Worm (Caenorhabditis elegans) whole organism, dauer: Measurements from ENCODE around the gene C13A2.10.

Experiments
- unc-62 ChIP-seq: sonication (generic microtip); optimal IDR thresholded peaks from 2 replicates; lab custom pipeline; 2017; ENCODE audit warnings: missing biosample characterization, missing genetic modification reagents, missing genetic modification characterization

Gene C13A2.10

DNA sequence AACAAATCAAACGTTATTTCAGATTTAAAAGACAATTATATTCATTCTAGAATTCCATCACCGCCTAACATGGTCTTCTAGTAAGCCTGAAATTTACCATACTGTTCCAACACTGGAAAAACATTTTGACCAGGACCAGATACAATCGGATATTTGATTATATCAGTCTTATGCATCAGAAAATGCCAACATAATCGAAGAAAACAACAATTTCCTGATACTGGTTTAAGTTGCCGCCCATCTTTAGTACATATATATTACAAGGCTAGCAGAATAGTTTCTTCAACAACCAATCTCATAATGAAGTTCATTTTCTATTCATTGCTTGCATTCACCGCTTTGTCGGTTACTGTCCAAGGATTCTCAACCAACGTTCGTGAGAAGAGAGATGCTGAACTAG lies 15.9 kb downstream of the C13A2.10 start, which contains the start of gene C13A2.12:
Gene C13A2.12, plus strand, starts transcription at position 301 of the 400 bp plus-strand sequence.
- TF ChIP-seq unc-62 (GFP tag; lab: Kevin White, UChicago): no peak

DNA sequence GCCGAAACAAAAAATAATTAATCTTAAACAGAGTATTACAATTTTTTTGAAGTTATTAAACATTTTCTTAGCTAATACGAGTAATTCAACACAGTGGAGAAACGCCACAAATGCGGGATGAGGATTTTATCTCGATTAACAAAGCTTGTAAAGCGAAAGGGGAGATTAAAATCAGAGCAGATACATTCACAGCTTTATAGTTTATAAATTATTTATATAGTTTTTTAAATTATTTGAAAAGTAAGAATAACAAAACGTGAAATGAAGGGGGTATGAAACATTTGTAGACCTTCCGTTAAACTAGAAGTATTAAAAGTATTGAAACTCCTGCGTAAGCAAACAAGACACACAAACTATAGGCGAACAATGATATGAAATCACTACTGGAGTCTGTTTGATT lies 19.8 kb downstream of the C13A2.10 start, which contains the start of gene C05C8.8:
Gene C05C8.8, minus strand, starts transcription at position 101 of the 400 bp plus-strand sequence.
- no peak for TF ChIP-seq unc-62 (GFP tag; lab: Kevin White, UChicago)

DNA sequence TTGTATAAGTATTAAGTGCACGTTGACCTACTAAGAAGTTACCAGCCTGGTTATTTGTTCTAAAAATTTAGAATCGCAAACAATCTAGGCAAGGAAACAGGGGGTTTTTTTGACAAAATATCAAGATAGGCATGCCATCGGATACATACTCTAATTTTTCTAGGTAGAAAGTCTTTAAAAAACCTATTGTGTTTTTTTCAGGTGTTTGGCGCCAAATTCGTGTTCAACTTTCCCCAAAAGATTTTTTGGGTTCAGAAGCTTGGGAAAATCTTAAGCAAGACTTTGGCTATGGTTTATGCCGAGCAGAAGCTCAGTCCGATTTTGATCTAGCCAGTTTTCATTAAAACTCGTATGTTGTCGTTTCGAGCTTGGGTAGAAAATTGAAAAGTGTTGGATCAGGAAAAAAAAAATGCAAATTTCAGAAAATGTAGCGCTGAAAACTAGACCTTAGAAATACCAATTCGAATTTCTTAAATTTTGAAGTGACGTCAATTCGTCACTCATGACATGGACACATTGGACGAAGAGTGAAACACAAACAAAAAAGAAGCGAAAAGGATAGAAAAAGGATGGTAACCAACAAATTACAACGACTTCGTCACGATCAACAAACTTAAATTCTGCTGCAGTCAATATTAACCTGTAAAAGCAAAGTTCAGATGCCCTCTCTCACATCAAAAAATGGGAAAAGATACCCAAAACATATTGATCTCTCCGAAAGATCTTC lies 26.5 kb downstream of the C13A2.10 start:
- no peak for TF ChIP-seq unc-62 (GFP tag; lab: Kevin White, UChicago)

DNA sequence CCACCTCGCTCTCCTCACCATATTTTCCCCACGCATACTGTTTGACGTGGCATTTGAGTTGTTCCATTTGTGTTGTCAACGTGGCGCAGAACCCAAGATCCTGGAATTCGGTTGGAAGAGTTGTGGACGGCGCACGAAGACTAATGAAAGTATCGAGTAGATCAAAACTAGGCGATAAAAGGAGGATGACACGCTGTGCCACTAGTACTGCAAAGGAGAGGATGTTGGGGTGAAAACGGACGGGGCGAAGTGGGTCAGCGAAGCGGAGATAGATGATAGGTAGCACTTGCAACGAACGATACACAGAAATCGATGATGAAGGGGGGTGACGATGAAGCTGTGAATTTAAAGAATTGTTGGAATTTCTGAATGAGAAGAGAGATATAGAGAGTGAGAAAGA lies 27.9 kb downstream of the C13A2.10 start, which contains the start of gene C05C8.7:
Gene C05C8.7, minus strand, starts transcription at position 100 of the 400 bp plus-strand sequence.
- TF ChIP-seq unc-62 (GFP tag; lab: Kevin White, UChicago): no peak

DNA sequence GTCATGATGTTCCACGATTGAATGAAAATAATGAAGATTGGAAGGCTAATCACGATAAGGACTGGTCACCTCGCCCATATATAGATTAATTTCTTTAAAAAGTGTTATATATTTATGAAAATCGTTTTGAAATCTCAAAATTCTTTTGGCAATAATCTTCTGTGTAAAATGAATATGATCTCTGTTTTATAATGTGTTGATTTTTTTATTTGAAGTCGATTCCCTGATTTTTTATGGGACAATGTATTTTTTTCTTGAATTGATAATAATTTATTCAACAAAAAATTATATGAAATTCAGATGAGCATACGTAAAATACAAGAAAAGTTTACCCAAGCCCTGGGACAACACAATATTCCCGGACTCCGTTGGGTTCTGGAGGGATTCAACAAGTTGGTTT lies 35.4 kb downstream of the C13A2.10 start, which contains the start of gene C05C8.1:
Gene C05C8.1, plus strand, starts transcription at position 301 of the 400 bp plus-strand sequence.
- no peak for TF ChIP-seq unc-62 (GFP tag; lab: Kevin White, UChicago)

DNA sequence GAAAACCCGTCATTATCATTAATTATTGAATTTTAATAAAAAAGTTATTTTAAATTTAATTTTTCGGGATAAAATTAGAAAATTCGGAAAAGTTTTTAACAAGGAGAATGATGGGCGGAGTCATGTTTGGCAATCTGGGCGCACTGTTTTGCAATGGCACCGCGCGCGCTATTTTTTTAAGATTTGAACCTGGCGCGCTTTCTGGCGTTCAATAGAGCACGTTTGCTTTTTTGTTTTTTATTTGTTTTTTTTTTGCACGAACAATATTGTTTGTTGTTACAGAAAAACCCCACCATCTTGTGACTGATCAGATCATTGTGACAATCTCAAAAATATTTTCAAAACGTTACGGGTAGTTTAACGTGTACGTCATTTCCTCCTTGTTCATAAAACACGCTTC lies 37.8 kb downstream of the C13A2.10 start, which contains the start of gene hyls-1:
Gene hyls-1, plus strand, starts transcription at position 249 of the 400 bp plus-strand sequence.
- no peak for TF ChIP-seq unc-62 (GFP tag; lab: Kevin White, UChicago)

DNA sequence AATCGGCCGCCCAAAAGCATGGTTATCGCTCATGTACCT lies 38.0 kb downstream of the C13A2.10 start, which contains the start of gene hpo-9:
Gene hpo-9, minus strand, starts transcription at position 37 of the 39 bp plus-strand sequence.
- no peak for TF ChIP-seq unc-62 (GFP tag; lab: Kevin White, UChicago)

DNA sequence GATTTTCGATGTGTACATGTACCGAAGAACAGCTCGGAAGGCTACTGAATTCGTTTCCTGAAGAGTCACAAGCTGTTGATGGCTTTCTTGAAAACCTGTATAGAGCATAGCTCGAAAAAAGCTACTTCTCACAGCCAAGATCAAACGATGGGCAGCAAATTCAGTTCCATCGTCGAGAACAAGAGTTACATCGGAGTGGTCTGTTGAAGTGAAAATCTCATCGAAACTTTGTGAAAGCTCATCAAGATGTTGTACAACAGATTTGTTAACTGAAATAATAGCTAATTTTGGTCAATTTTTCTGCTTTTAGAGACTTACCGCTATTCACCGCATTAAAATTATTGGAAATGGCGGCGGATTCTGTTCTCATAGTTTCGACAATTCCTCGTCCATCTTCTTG lies 38.2 kb downstream of the C13A2.10 start:
- no peak for TF ChIP-seq unc-62 (GFP tag; lab: Kevin White, UChicago)

DNA sequence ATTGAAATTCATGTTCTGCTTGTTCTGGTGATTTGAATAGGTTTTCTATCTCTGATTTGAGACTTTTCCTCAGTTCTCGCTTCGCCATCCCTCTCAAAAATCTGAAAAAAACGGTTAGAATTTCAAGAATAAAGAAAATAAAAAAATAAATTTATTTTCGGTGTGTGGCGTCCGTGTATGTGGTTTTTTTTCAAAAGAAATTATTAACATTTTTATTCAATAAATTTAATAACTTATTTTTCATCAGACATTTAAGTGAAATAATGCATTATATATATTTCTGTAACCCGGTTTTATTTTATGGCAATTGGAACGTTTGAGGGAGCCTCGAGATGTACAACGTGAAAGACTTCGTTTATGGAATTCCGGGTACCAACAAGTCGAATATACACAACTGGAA lies 40.2 kb downstream of the C13A2.10 start, which contains the start of gene C05C8.5:
Gene C05C8.5, minus strand, starts transcription at position 101 of the 400 bp plus-strand sequence.
- TF ChIP-seq unc-62 (GFP tag; lab: Kevin White, UChicago): no peak

DNA sequence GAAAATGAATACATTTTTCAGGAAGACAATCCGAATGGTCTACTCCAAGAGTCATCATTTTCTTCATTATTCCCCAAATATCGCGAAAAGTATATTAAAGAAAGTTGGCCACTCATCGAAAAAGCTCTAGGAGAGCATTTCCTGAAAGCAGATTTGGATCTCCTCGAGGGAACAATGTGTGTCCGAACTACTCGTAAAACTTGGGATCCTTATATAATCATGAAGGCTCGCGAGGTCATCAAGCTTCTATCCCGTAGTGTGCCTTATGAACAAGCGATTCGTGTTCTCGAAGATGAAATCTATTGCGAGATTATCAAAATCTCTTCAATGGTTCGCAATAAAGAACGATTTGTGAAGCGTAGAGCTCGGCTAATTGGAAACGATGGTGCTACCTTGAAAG lies 43.4 kb downstream of the C13A2.10 start:
- no peak for TF ChIP-seq unc-62 (GFP tag; lab: Kevin White, UChicago)

DNA sequence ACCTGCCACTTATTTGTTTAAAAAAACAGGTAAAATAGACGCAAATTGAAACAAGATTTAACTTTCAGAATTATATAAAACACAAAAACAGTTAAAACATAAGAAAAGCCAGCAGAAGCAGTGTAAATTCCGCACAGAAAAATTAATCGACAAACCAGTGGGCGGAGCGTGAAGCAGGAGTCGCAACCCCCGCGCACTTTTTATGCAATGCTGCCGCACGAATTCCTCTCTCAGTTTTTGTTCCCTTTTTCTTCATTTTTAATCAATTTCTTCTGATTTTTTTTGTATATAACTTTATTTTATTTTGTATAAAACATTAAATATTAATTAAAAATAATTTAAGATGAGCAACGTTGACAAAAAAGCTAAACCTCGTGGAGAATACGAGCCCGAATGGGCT lies 44.0 kb downstream of the C13A2.10 start, which contains the start of the genes gei-6 and krr-1:
Gene gei-6, minus strand, starts transcription at position 2 of the 400 bp plus-strand sequence.
Gene krr-1, plus strand, starts transcription at position 344 of the 400 bp plus-strand sequence.
- TF ChIP-seq unc-62 (GFP tag; lab: Kevin White, UChicago): no peak

DNA sequence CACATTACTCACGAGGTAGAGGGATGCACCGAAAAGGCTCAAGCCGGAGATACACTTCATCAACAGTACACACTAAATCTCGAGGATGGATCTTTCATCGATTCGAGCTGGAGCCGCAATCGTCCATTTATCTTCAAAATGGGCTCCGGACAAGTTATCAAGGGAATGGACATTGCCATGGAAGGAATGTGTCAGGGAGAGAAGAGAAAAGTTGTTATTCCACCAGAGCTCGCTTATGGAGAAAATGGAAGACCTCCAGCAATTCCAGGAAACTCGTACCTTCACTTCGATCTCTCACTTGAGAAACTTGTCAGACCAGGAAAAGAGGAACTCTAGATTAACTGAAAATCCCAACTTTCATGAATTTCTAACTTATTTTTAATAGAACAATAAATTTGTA lies 49.0 kb downstream of the C13A2.10 start:
- TF ChIP-seq unc-62 (GFP tag; lab: Kevin White, UChicago): no peak

DNA sequence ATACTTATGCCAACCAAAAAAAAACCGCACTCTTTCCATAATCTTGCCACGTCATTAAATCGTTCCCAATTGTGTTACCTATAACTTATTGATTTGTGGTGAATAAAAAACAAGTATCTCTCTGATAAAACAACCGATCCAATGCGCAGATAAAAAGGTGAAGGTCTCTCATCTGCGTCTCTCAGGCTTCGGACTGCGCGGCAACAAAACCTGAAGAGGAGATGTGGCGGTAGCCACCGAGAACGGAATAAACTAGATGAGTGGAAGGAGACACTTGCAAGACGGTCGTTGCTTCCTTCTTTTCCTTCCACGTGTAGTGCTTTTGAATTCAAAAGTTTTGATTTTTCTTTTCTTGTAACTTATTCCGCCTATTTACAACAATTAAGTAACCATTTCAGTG lies 49.9 kb downstream of the C13A2.10 start, which contains the start of gene fkb-3:
Gene fkb-3, plus strand, starts transcription at position 277 of the 400 bp plus-strand sequence.
- TF ChIP-seq unc-62 (GFP tag; lab: Kevin White, UChicago): no peak

DNA sequence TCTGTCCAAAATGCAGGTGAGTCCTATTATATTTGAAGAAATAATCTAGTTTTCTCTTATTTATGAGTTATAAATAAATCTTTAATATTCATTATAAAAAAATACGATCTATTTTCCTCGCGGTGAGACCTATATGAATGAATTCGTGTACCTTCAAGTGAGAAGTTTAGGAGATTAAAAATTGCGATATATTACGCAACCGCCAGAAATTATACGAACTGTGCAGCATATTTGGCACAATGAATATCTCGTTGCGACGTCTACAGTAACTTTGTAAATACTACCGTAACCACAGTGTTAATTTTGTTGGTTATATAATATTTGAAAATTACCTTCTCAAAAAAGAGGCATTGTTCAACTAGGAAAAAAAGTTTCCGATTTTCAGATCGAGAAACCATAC lies 50.5 kb downstream of the C13A2.10 start:
- no peak for TF ChIP-seq unc-62 (GFP tag; lab: Kevin White, UChicago)

DNA sequence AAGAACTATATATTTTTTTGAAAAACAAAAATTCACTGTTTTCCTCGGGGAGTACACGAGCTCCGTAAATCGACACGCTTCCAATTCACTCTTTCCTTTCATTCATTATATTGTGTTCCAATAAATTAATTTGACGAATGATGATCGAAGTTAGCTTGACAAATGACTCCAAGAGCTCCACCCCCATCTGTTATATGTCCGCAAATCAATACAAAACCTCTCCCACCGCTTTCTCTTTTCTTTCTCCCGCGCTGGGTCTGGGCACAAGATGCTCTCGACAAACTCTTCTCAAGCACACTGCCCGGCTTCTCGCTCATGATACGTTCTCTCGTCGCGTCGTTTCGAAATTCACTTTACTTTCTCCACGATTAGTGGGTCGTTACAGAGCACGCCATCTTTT lies 51.0 kb downstream of the C13A2.10 start, which contains the start of gene C13F10.1:
Gene C13F10.1, plus strand, starts transcription at position 138 of the 400 bp plus-strand sequence.
- TF ChIP-seq unc-62 (GFP tag; lab: Kevin White, UChicago): no peak
